Fruit fly (Drosophila melanogaster): ENCODE data around the gene Or85e.

Or85e gene

DNA sequence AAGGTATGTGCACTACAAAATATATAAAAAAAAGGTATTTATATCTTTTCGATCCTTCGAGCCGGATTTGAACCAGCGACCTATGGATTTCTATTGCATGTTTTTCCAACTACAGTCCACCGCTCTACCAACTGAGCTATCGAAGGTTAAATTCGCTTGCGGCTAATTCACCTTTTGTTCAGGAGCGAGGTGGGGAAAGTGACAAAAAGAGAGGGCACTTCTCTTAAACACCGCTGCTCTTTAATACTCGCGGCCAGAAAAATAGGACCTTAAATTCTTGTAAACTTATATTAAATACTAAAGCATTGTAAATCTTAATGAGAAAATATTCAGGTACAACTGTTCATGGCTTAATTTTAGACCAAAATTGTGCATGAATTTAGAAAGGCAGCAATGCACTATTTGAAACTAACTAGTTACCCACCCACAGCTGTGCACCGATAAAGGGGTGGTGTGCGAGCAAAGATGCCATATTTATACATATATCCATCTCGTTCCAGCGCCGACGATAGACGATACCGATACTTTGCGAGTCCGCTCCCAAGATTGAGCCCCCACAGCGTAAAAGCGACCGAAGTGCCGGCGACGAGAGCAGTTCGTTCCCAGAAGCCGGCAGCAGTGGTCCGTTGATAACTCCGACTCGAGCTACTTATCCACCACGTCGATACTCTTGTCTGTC, 33.5 kb upstream of the Or85e start (continued):
- TF ChIP-seq CG10209 (GFP tag; optimal IDR thresholded peaks at IDR 0.05) (peak; percentile 98), CG6683 (GFP tag; optimal IDR thresholded peaks at IDR 0.05) (peak; percentile 97), Hr39 (optimal IDR thresholded peaks at IDR 0.05) (no peak), CG11696 (GFP tag; IDR thresholded peaks at IDR 0.05) (peak; percentile 100), CG12769 (tag; optimal IDR thresholded peaks at IDR 0.05) (peak; percentile 99), salm (tag; optimal IDR thresholded peaks at IDR 0.05) (peak; percentile 96), E2f1 (GFP tag; IDR thresholded peaks at IDR 0.05) (peak; percentile 96), Atf6 (GFP tag; IDR thresholded peaks at IDR 0.05) (peak; percentile 97), CG3281 (GFP tag; optimal IDR thresholded peaks at IDR 0.05) (peak; percentile 99), phol (tag; optimal IDR thresholded peaks at IDR 0.05) (peak; percentile 97), nmo (GFP tag; optimal IDR thresholded peaks at IDR 0.05) (peak; percentile 98), H15 (GFP tag; IDR thresholded peaks at IDR 0.05) (peak; percentile 95), CG13775 (GFP tag; optimal IDR thresholded peaks at IDR 0.05) (peak; percentile 98), MTF-1 (GFP tag; optimal IDR thresholded peaks at IDR 0.05; ENCODE audit: borderline replicate concordance) (peak; percentile 96), CG13894 (tag; optimal IDR thresholded peaks at IDR 0.05) (peak; percentile 98), Adf1 (GFP tag; IDR thresholded peaks at IDR 0.05) (peak; percentile 82), bbx (GFP tag; IDR thresholded peaks at IDR 0.05; ENCODE audit: partially characterized antibody) (peak; percentile 75), CG4820 (GFP tag; optimal IDR thresholded peaks at IDR 0.05) (peak; percentile 97), CG11456 (GFP tag; IDR thresholded peaks at IDR 0.05) (peak; percentile 94), Sin3A (optimal IDR thresholded peaks at IDR 0.05) (no peak), CG10431 (GFP tag; optimal IDR thresholded peaks at IDR 0.05) (peak; percentile 94), CoRest (tag; optimal IDR thresholded peaks at IDR 0.05) (peak; percentile 97), CG10321 (GFP tag; IDR thresholded peaks at IDR 0.05) (peak; percentile 94), CG34376 (GFP tag; optimal IDR thresholded peaks at IDR 0.05) (peak; percentile 99), CG31388 (GFP tag; optimal IDR thresholded peaks at IDR 0.05) (peak; percentile 94), kay (GFP tag; optimal IDR thresholded peaks at IDR 0.05) (peak; percentile 95), BEAF-32 (GFP tag; optimal IDR thresholded peaks at IDR 0.05) (peak; percentile 72), CG7556 (GFP tag; optimal IDR thresholded peaks at IDR 0.05) (peak; percentile 98), CG4360 (GFP tag; IDR thresholded peaks at IDR 0.05) (peak; percentile 86), run (tag; optimal IDR thresholded peaks at IDR 0.05) (peak; percentile 97), dm (GFP tag; optimal IDR thresholded peaks at IDR 0.05) (peak; percentile 92), Ets65A (GFP tag) (peak; percentile 99), danr (GFP tag; IDR thresholded peaks at IDR 0.05) (peak; percentile 89), sug (tag; optimal IDR thresholded peaks at IDR 0.05) (peak; percentile 93), HmgD (GFP tag; optimal IDR thresholded peaks at IDR 0.05) (peak; percentile 95), CG5245 (GFP tag; optimal IDR thresholded peaks at IDR 0.05) (peak; percentile 97), dati (GFP tag; IDR thresholded peaks at IDR 0.05) (peak; percentile 94), Poxn (GFP tag; IDR thresholded peaks at IDR 0.05) (peak; percentile 68), Doc3 (GFP tag; IDR thresholded peaks at IDR 0.05; ENCODE audit: partially characterized antibody) (0 out of 3 replicates have a peak, but pooled peaks have one; percentile 34), CG8281 (tag; optimal IDR thresholded peaks at IDR 0.05) (peak; percentile 87), sisA (GFP tag; IDR thresholded peaks at IDR 0.05) (peak; percentile 95), CG10366 (GFP tag; IDR thresholded peaks at IDR 0.05) (peak; percentile 96), CG6854 (GFP tag; optimal IDR thresholded peaks at IDR 0.05) (peak; percentile 98), CG8359 (GFP tag; optimal IDR thresholded peaks at IDR 0.05; ENCODE audit: borderline replicate concordance) (peak; percentile 92), CG6813 (GFP tag; optimal IDR thresholded peaks at IDR 0.05) (peak; percentile 99), Spps (tag; optimal IDR thresholded peaks at IDR 0.05) (peak; percentile 97), CG6791 (GFP tag; IDR thresholded peaks at IDR 0.05; ENCODE audit: partially characterized antibody) (peak; percentile 92), CG12219 (GFP tag; optimal IDR thresholded peaks at IDR 0.05) (peak; percentile 99), maf-S (GFP tag; optimal IDR thresholded peaks at IDR 0.05) (peak; percentile 96), ken (GFP tag; IDR thresholded peaks at IDR 0.05) (peak; percentile 96)

Data from whole organism, embryonic.